Worm (Caenorhabditis elegans) whole organism, L4 larva: ENCODE measurements around the gene klo-1.

ENCODE experiments used
- T26A8.4 ChIP-seq: fragments of 200-800 bp; sonication (Bioruptor generic); IDR thresholded peaks from 2 replicates; pipeline ENCODE4 v1.3.6; 2022; ENCODE audit warnings: missing genetic modification characterization, missing compliant biosample characterization
- lsy-2 ChIP-seq, 2 experiments: fragments of 150-350 bp in 1 of 2; sonication (generic microtip) in 1 of 2; optimal IDR thresholded peaks; 2 replicates each; lab custom pipeline; 2014 to 2017; ENCODE audit warnings: missing biosample characterization in 2 of 2, missing genetic modification characterization in 2 of 2
- nhr-25 ChIP-seq: sonication (generic microtip); optimal IDR thresholded peaks from 2 replicates; lab custom pipeline; 2017; ENCODE audit warnings: missing genetic modification characterization, mild to moderate bottlenecking, missing compliant biosample characterization, antibody characterized with exemption, moderate library complexity, borderline replicate concordance; ENCODE audit not compliant: insufficient read depth
- zip-2 ChIP-seq: fragments of 150-350 bp; optimal IDR thresholded peaks from 2 replicates; lab custom pipeline; 2014; ENCODE audit warnings: missing biosample characterization, missing genetic modification characterization

DNA sequence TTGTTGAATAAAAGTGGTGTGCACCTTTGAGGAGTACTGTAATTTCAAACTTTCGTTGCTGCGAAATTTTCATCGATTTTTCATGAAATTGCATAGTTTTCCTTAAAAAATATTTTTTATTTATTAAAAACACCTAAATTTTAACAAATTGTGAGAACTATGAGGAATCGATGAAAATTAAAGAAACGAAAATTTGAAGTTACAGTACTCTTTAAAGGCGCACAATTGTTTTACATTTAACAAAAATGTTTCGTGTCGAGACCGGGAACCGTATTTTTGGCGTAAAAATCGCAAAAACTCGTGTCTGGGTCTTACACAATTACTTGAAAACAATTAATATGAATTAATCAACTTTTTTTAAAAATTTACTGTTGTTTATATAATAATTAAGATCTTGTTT, 22.1 kb upstream of the klo-1 start, which contains the start of gene rdl-1:
- TF ChIP-seq T26A8.4 (GFP tag; lab: Robert Waterston, UW), result no peak
- TF ChIP-seq zip-2, result no peak
- no peak for TF ChIP-seq lsy-2 (tag; optimal IDR thresholded peaks at IDR 0.05; lab: Kevin White, UChicago)
- TF ChIP-seq nhr-25 (tag; lab: Kevin White, UChicago), result no peak
